Fruit fly (Drosophila melanogaster) S2 (cell line): ENCODE results near the gene CG6163.

Experiments used
- CG8478 ChIP-seq: fragments of >200 bp; optimal IDR thresholded peaks from 2 replicates; lab custom pipeline; 2018
- CTCF ChIP-seq, 2 experiments: fragments of >200 bp; optimal IDR thresholded peaks; 2 replicates each; lab custom pipeline; 2018

DNA sequence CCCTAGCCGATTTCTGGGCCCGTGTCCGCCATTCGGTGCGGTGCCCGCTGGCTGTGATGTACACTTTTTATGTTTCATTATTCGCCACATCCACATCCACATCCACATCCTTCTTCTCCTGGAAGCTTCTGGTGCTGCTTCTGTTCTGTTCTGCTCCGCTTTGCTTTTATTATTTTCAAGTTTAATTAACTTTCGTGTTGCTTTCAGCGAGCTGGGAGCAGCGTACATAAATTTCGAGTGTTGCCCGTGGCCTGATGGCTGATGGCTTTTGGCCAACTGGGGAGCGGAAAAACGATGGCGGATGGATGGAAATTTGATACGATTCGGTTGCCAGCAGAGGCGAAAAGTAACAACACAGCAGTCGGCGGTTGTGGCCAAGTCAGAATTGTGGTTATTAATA is 44.6 kb downstream of the CG6163 start:
- no peak for TF ChIP-seq CTCF (optimal IDR thresholded peaks at IDR 0.05; lab: Kevin White, UChicago)
- no peak for TF ChIP-seq CG8478
